Worm (Caenorhabditis elegans) whole organism, late embryonic: ENCODE measurements around the gene flp-10.

Experiments used
- C08G9.2 ChIP-seq: sonication (generic microtip); optimal IDR thresholded peaks from 2 replicates; lab custom pipeline; 2016; ENCODE audit warnings: mild to moderate bottlenecking, missing genetic modification characterization, moderate library complexity, missing compliant biosample characterization
- C38D4.7 ChIP-seq: fragments of 200-800 bp; sonication (Bioruptor generic); optimal IDR thresholded peaks from 2 replicates; lab custom pipeline; 2018; ENCODE audit warnings: mild to moderate bottlenecking, missing genetic modification characterization, moderate library complexity, missing compliant biosample characterization
- F13H6.1 ChIP-seq: sonication (generic microtip); optimal IDR thresholded peaks from 2 replicates; lab custom pipeline; 2016; ENCODE audit warnings: missing genetic modification characterization, missing compliant biosample characterization
- T23F11.4 ChIP-seq: fragments of 200-800 bp; sonication (Bioruptor generic); optimal IDR thresholded peaks from 2 replicates; lab custom pipeline; 2018; ENCODE audit warnings: mild to moderate bottlenecking, missing genetic modification characterization, missing compliant biosample characterization
- Y22D7AL.16 ChIP-seq: sonication (generic microtip); optimal IDR thresholded peaks from 2 replicates; lab custom pipeline; 2016; ENCODE audit warnings: missing genetic modification characterization, missing compliant biosample characterization
- ahr-1 ChIP-seq: sonication (generic microtip); optimal IDR thresholded peaks from 2 replicates; lab custom pipeline; 2016; ENCODE audit warnings: missing genetic modification characterization, missing compliant biosample characterization
- ama-1 ChIP-seq: fragments of 150-350 bp; optimal IDR thresholded peaks from 2 replicates; lab custom pipeline; 2014
- ceh-19 ChIP-seq: fragments of 200-800 bp; sonication (Bioruptor generic); optimal IDR thresholded peaks from 2 replicates; lab custom pipeline; 2018; ENCODE audit warnings: mild to moderate bottlenecking, missing genetic modification characterization, missing compliant biosample characterization
- ceh-2 ChIP-seq: sonication (generic microtip); optimal IDR thresholded peaks from 2 replicates; lab custom pipeline; 2016; ENCODE audit warnings: missing genotype, missing genetic modification characterization, missing compliant biosample characterization
- ceh-22 ChIP-seq: sonication (generic microtip); optimal IDR thresholded peaks from 2 replicates; lab custom pipeline; 2017; ENCODE audit warnings: missing biosample characterization, missing genetic modification characterization
- ceh-30 ChIP-seq: fragments of 150-350 bp; optimal IDR thresholded peaks from 2 replicates; lab custom pipeline; 2014; ENCODE audit warnings: missing biosample characterization, missing genetic modification characterization
- ceh-31 ChIP-seq: sonication (generic microtip); optimal IDR thresholded peaks from 2 replicates; lab custom pipeline; 2016; ENCODE audit warnings: missing genetic modification characterization, missing compliant biosample characterization
- ceh-34 ChIP-seq: sonication (generic microtip); optimal IDR thresholded peaks from 2 replicates; lab custom pipeline; 2016; ENCODE audit warnings: mild to moderate bottlenecking, missing genetic modification characterization, missing compliant biosample characterization
- ceh-6 ChIP-seq: fragments of 200-800 bp; sonication (Bioruptor generic); optimal IDR thresholded peaks from 2 replicates; lab custom pipeline; 2018; ENCODE audit warnings: mild to moderate bottlenecking, missing genetic modification characterization, missing compliant biosample characterization
- dve-1 ChIP-seq: sonication (generic microtip); optimal IDR thresholded peaks from 2 replicates; lab custom pipeline; 2017; ENCODE audit warnings: antibody characterized with exemption, mild to moderate bottlenecking, missing genetic modification characterization, missing compliant biosample characterization
- elt-2 ChIP-seq: sonication (generic microtip); optimal IDR thresholded peaks from 2 replicates; lab custom pipeline; 2016; ENCODE audit warnings: missing genetic modification reagents, missing genetic modification characterization, missing compliant biosample characterization
- fax-1 ChIP-seq: sonication (generic microtip); optimal IDR thresholded peaks from 2 replicates; lab custom pipeline; 2016; ENCODE audit warnings: missing genotype, missing genetic modification characterization, missing compliant biosample characterization
- fkh-10 ChIP-seq: fragments of 150-350 bp; optimal IDR thresholded peaks from 2 replicates; lab custom pipeline; 2014; ENCODE audit warnings: missing biosample characterization, missing genetic modification reagents, missing genetic modification characterization
- fkh-6 ChIP-seq: sonication (generic microtip); optimal IDR thresholded peaks from 2 replicates; lab custom pipeline; 2016; ENCODE audit warnings: missing genetic modification characterization, missing compliant biosample characterization
- gmeb-2 ChIP-seq: sonication (generic microtip); optimal IDR thresholded peaks from 2 replicates; lab custom pipeline; 2016; ENCODE audit warnings: missing genetic modification characterization, inconsistent platforms, missing compliant biosample characterization
- hlh-13 ChIP-seq: fragments of 200-800 bp; sonication (Bioruptor generic); optimal IDR thresholded peaks from 2 replicates; lab custom pipeline; 2018; ENCODE audit warnings: mild to moderate bottlenecking, missing genetic modification characterization, missing compliant biosample characterization
- hlh-15 ChIP-seq: sonication (generic microtip); optimal IDR thresholded peaks from 2 replicates; lab custom pipeline; 2016; ENCODE audit warnings: missing genetic modification characterization, missing compliant biosample characterization
- hlh-8 ChIP-seq: sonication (generic microtip); optimal IDR thresholded peaks from 2 replicates; lab custom pipeline; 2016; ENCODE audit warnings: missing genotype, missing genetic modification characterization, missing compliant biosample characterization
- lin-11 ChIP-seq: fragments of 200-800 bp; sonication (Bioruptor generic); optimal IDR thresholded peaks from 2 replicates; lab custom pipeline; 2018; ENCODE audit warnings: mild to moderate bottlenecking, missing genetic modification characterization, missing compliant biosample characterization
- nfya-1 ChIP-seq: sonication (generic microtip); optimal IDR thresholded peaks from 2 replicates; lab custom pipeline; 2017; ENCODE audit warnings: missing genetic modification characterization, mild to moderate bottlenecking, missing compliant biosample characterization, antibody characterized with exemption, moderate library complexity
- nhr-232 ChIP-seq: sonication (generic microtip); optimal IDR thresholded peaks from 2 replicates; lab custom pipeline; 2016; ENCODE audit warnings: missing genetic modification characterization, missing compliant biosample characterization
- odd-2 ChIP-seq: sonication (generic microtip); optimal IDR thresholded peaks from 2 replicates; lab custom pipeline; 2017; ENCODE audit warnings: antibody characterized with exemption, mild to moderate bottlenecking, missing genetic modification characterization, missing compliant biosample characterization
- pag-3 ChIP-seq: sonication (generic microtip); optimal IDR thresholded peaks from 2 replicates; lab custom pipeline; 2016; ENCODE audit warnings: missing compliant biosample characterization, missing genetic modification characterization, borderline replicate concordance
- pha-2 ChIP-seq: sonication (generic microtip); optimal IDR thresholded peaks from 2 replicates; lab custom pipeline; 2017; ENCODE audit warnings: mild to moderate bottlenecking, missing genetic modification characterization, missing compliant biosample characterization
- pha-4 ChIP-seq: fragments of 150-350 bp; optimal IDR thresholded peaks from 2 replicates; lab custom pipeline; 2018; ENCODE audit warnings: missing biosample characterization, missing genetic modification reagents, missing genetic modification characterization
- pqm-1 ChIP-seq: sonication (generic microtip); optimal IDR thresholded peaks from 2 replicates; lab custom pipeline; 2016; ENCODE audit warnings: missing genetic modification characterization, missing compliant biosample characterization
- ref-2 ChIP-seq: sonication (generic microtip); optimal IDR thresholded peaks from 2 replicates; lab custom pipeline; 2016; ENCODE audit warnings: missing genetic modification characterization, missing compliant biosample characterization
- rnt-1 ChIP-seq: sonication (generic microtip); optimal IDR thresholded peaks from 2 replicates; lab custom pipeline; 2016; ENCODE audit warnings: missing genetic modification characterization, missing compliant biosample characterization
- sdc-2 ChIP-seq: sonication (generic microtip); optimal IDR thresholded peaks from 2 replicates; lab custom pipeline; 2016; ENCODE audit warnings: missing genotype, missing genetic modification characterization, missing compliant biosample characterization
- tbx-7 ChIP-seq: sonication (generic microtip); optimal IDR thresholded peaks from 2 replicates; lab custom pipeline; 2016; ENCODE audit warnings: missing genotype, missing genetic modification characterization, missing compliant biosample characterization
- unc-55 ChIP-seq: sonication (generic microtip); optimal IDR thresholded peaks from 2 replicates; lab custom pipeline; 2017; ENCODE audit warnings: missing biosample characterization, missing genetic modification reagents, missing genetic modification characterization
- zip-5 ChIP-seq: sonication (generic microtip); optimal IDR thresholded peaks from 2 replicates; lab custom pipeline; 2016; ENCODE audit warnings: missing genetic modification characterization, missing compliant biosample characterization

The flp-10 gene

DNA sequence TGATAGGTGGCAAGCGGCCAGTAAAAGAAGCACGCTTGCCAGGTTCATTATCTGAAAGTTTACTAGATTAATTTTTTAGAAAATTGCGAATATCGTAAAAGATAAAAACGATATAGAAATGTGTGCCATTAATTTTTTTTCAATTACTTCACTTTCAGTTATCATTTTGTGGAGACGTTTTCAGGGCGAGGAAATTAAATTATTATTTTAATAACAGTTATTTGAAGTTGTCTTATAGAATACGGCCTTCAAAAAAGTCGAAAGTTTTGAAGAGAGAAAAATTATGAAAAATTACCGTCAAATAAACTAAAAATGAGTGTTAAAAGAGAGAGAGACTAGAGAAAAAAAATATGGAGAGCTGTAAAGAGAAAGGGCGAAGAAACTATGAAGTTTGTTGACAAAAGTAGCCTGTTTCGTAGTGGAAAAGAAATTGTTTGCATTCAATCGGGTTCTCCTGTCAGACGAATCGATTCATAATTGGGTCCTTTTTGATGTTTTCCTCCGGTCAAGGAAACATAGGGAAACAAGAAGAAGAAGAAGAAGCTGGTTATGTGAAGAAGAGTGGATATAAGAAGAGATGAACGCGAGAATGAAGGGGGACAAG is 34.0 kb upstream of the flp-10 start, which contains the start of gene erp-44.2:
TSS of gene erp-44.2 (minus strand) at position 51 of the 604 bp plus-strand sequence.
- no peak for TF ChIP-seq rnt-1
- no peak for TF ChIP-seq odd-2 (tag; lab: Kevin White, UChicago)
- TF ChIP-seq tbx-7 (tag; lab: Kevin White, UChicago) = no peak
- TF ChIP-seq pqm-1 = no peak
- TF ChIP-seq hlh-13 = no peak
- no peak for TF ChIP-seq ama-1
- TF ChIP-seq ref-2 (tag; lab: Kevin White, UChicago) = no peak
- no peak for TF ChIP-seq dve-1 (tag; lab: Kevin White, UChicago)
- TF ChIP-seq ahr-1 = no peak
- no peak for TF ChIP-seq pag-3 (tag; lab: Kevin White, UChicago)
- TF ChIP-seq ceh-2 (tag; lab: Kevin White, UChicago) = no peak
- TF ChIP-seq ceh-30 (tag; lab: Kevin White, UChicago) = no peak
- TF ChIP-seq unc-55 (GFP tag; lab: Kevin White, UChicago) = no peak
- TF ChIP-seq nfya-1 = no peak
- no peak for TF ChIP-seq ceh-31 (tag; lab: Kevin White, UChicago)

DNA sequence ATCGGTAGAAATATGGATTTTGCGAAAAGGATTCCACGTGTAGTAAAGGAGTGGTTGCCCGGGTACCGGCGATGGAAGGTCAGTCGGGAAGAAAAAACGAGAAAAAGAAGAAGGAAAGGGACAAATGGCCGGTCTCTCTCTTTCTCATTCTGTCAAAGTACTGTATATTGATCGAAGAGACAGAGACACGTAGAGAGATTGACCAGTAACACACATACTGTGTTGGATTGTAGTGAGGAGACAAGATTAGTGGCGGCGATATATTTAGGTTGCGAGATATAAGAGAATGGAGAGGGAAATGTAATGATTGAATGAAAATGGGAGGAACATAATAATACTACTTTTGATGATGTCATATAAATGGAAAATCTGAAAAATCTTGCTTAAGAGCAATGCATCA is 32.7 kb upstream of the flp-10 start:
- no peak for TF ChIP-seq nhr-232 (tag; lab: Kevin White, UChicago)
- TF ChIP-seq rnt-1 = no peak
- no peak for TF ChIP-seq dve-1 (tag; lab: Kevin White, UChicago)
- no peak for TF ChIP-seq odd-2 (tag; lab: Kevin White, UChicago)
- no peak for TF ChIP-seq fax-1 (tag; lab: Kevin White, UChicago)
- TF ChIP-seq lin-11 (tag; lab: Kevin White, UChicago) = no peak
- no peak for TF ChIP-seq pha-4 (tag; lab: Kevin White, UChicago)
- TF ChIP-seq hlh-13 = no peak
- no peak for TF ChIP-seq F13H6.1 (tag; lab: Kevin White, UChicago)
- TF ChIP-seq Y22D7AL.16 = no peak
- no peak for TF ChIP-seq ceh-19 (GFP tag; lab: Kevin White, UChicago)
- TF ChIP-seq fkh-10 (GFP tag; lab: Kevin White, UChicago) = no peak
- no peak for TF ChIP-seq zip-5 (tag; lab: Kevin White, UChicago)
- TF ChIP-seq ceh-34 (tag; lab: Kevin White, UChicago) = no peak
- TF ChIP-seq tbx-7 (tag; lab: Kevin White, UChicago) = no peak
- no peak for TF ChIP-seq ceh-6 (GFP tag; lab: Kevin White, UChicago)
- TF ChIP-seq gmeb-2 = no peak

DNA sequence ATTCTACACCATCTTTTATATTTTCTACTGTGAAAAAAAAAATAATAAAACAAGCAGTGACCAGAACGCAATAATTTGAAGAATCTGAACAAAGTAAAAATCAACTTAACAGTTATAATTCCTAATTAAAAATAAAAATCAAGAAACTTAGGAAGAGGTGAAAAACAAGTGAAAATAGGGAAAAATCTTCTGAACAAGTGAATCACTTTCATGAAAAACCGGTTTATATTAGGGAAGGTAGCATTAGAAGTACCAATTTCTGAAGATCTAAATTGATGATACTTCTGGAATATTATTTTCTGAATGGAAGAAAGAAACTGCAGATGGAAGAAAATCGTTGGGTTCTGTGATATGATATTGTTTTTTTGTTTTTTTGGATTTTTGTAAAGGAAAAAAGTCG is 32.2 kb upstream of the flp-10 start:
- TF ChIP-seq C38D4.7 (GFP tag; lab: Kevin White, UChicago) (no peak), sdc-2 (tag; lab: Kevin White, UChicago) (no peak), gmeb-2 (no peak), T23F11.4 (GFP tag; lab: Kevin White, UChicago) (no peak), nhr-232 (tag; lab: Kevin White, UChicago) (no peak), elt-2 (no peak), odd-2 (tag; lab: Kevin White, UChicago) (no peak), hlh-8 (tag; lab: Kevin White, UChicago) (no peak), fkh-6 (no peak), hlh-15 (tag; lab: Kevin White, UChicago) (no peak), ceh-22 (tag; lab: Kevin White, UChicago) (no peak), pqm-1 (no peak), ceh-34 (tag; lab: Kevin White, UChicago) (no peak), C08G9.2 (no peak), pha-2 (tag; lab: Kevin White, UChicago) (no peak), ceh-6 (GFP tag; lab: Kevin White, UChicago) (no peak)

DNA sequence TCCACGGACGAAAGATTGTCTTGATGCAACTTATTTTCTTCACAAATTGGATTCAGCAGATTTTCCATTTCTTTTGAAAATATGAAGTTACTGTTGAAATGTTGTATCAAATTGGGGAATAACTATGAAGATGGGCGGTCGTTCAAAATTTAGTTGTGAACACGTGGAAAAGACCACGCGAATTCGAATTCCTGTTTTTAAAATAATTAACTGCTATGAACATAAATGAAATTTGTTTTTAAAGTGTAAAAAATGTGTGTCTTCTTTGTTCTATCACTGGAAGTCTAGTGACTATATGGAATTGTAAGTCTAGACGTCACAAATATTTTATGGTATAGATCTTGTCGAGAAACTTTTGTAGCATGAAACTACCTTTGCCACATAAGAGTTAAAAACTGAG is 30.3 kb upstream of the flp-10 start, which contains the start of gene C06A6.7:
TSS of gene C06A6.7 (minus strand) at position 101 of the 400 bp plus-strand sequence.
- TF ChIP-seq ceh-30 (tag; lab: Kevin White, UChicago) (no peak), ama-1 (no peak), odd-2 (tag; lab: Kevin White, UChicago) (no peak)
